Worm (Caenorhabditis elegans) whole organism, young adult: ENCODE results near the gene nid-1.

Experiments used
- F37B4.10 ChIP-seq: fragments of 200-800 bp; sonication (Bioruptor generic); IDR thresholded peaks from 2 replicates; pipeline ENCODE4 v1.3.6; 2022; ENCODE audit warnings: missing genetic modification characterization, missing compliant biosample characterization
- F57A8.1 ChIP-seq: fragments of 200-800 bp; sonication (Bioruptor generic); optimal IDR thresholded peaks from 2 replicates; lab custom pipeline; 2018; ENCODE audit warnings: mild to moderate bottlenecking, missing genetic modification characterization, moderate library complexity, missing compliant biosample characterization
- F57C9.4 ChIP-seq: sonication (generic microtip); optimal IDR thresholded peaks from 2 replicates; lab custom pipeline; 2017; ENCODE audit warnings: mild to moderate bottlenecking, missing genetic modification characterization, missing compliant biosample characterization
- Y53G8AR.9 ChIP-seq: fragments of 200-800 bp; sonication (Bioruptor generic); conservative IDR thresholded peaks from 2 replicates; pipeline ENCODE4 v1.3.6; 2022; ENCODE audit warnings: missing genetic modification reagents, missing genetic modification characterization, missing compliant biosample characterization
- Y67H2A.10 ChIP-seq: fragments of 200-800 bp; sonication (Bioruptor generic); conservative IDR thresholded peaks from 2 replicates; pipeline ENCODE4 v1.3.6; 2022; ENCODE audit warnings: missing genetic modification reagents, missing genetic modification characterization, missing compliant biosample characterization
- ZK185.1 ChIP-seq: sonication (generic microtip); optimal IDR thresholded peaks from 2 replicates; lab custom pipeline; 2016; ENCODE audit warnings: mild to moderate bottlenecking, missing genetic modification characterization, missing compliant biosample characterization; ENCODE audit not compliant: poor library complexity, severe bottlenecking
- ama-1 ChIP-seq, 3 experiments: fragments of 150-350 bp in 1 of 3; sonication (generic microtip) in 2 of 3; optimal IDR thresholded peaks; 2 replicates each; lab custom pipeline; 2014 to 2018; ENCODE audit warnings: missing biosample characterization in 2 of 3, missing genetic modification characterization in 2 of 3, missing genetic modification reagents in 2 of 3
- atf-7 ChIP-seq: sonication (generic microtip); optimal IDR thresholded peaks from 2 replicates; lab custom pipeline; 2017; ENCODE audit warnings: mild to moderate bottlenecking, missing genetic modification characterization, missing compliant biosample characterization
- attf-3 ChIP-seq: fragments of 200-800 bp; sonication (Bioruptor generic); conservative IDR thresholded peaks from 2 replicates; pipeline ENCODE4 v1.3.6; 2022; ENCODE audit warnings: missing genetic modification reagents, missing genetic modification characterization, missing compliant biosample characterization
- ccch-3 ChIP-seq: fragments of 200-800 bp; sonication (Bioruptor generic); optimal IDR thresholded peaks from 2 replicates; lab custom pipeline; 2018; ENCODE audit warnings: mild to moderate bottlenecking, missing genetic modification characterization, missing compliant biosample characterization
- ceh-100 ChIP-seq: fragments of 200-800 bp; sonication (Bioruptor generic); IDR thresholded peaks from 2 replicates; pipeline ENCODE4 v1.3.6; 2022; ENCODE audit warnings: missing genetic modification reagents, missing genetic modification characterization, missing compliant biosample characterization
- chd-7 ChIP-seq: sonication (generic microtip); optimal IDR thresholded peaks from 2 replicates; lab custom pipeline; 2016; ENCODE audit warnings: mild to moderate bottlenecking, missing genetic modification characterization, moderate library complexity, missing compliant biosample characterization
- egl-18 ChIP-seq: fragments of 200-800 bp; sonication (Bioruptor generic); IDR thresholded peaks from 2 replicates; pipeline ENCODE4 v1.3.6; 2022; ENCODE audit warnings: missing genetic modification reagents, missing genetic modification characterization, missing compliant biosample characterization
- egl-44 ChIP-seq: fragments of 200-800 bp; sonication (Bioruptor generic); IDR thresholded peaks from 2 replicates; pipeline ENCODE4 v1.3.6; 2022; ENCODE audit warnings: missing genetic modification reagents, missing genetic modification characterization, missing compliant biosample characterization
- ets-4 ChIP-seq: fragments of 200-800 bp; sonication (Bioruptor generic); optimal IDR thresholded peaks from 2 replicates; lab custom pipeline; 2018; ENCODE audit warnings: mild to moderate bottlenecking, missing genetic modification characterization, missing compliant biosample characterization
- gei-17 ChIP-seq: fragments of 200-800 bp; sonication (Bioruptor generic); optimal IDR thresholded peaks from 2 replicates; lab custom pipeline; 2018; ENCODE audit warnings: mild to moderate bottlenecking, missing genetic modification characterization, missing compliant biosample characterization
- him-1 ChIP-seq: sonication (generic microtip); optimal IDR thresholded peaks from 2 replicates; lab custom pipeline; 2016; ENCODE audit warnings: missing genotype, missing genetic modification reagents, missing genetic modification characterization, missing compliant biosample characterization
- hlh-26 ChIP-seq: fragments of 200-800 bp; sonication (Bioruptor generic); conservative IDR thresholded peaks from 2 replicates; pipeline ENCODE4 v1.3.6; 2022; ENCODE audit warnings: missing genetic modification reagents, missing genetic modification characterization, missing compliant biosample characterization
- hmg-1.2 ChIP-seq: fragments of 200-800 bp; sonication (Bioruptor generic); IDR thresholded peaks from 2 replicates; pipeline ENCODE4 v1.3.6; 2022; ENCODE audit warnings: missing genetic modification reagents, missing genetic modification characterization, missing compliant biosample characterization
- hmg-20 ChIP-seq: fragments of 200-800 bp; sonication (Bioruptor generic); IDR thresholded peaks from 2 replicates; pipeline ENCODE4 v1.3.6; 2022; ENCODE audit warnings: missing genetic modification reagents, missing genetic modification characterization, missing compliant biosample characterization
- hrde-1 ChIP-seq: sonication (generic microtip); optimal IDR thresholded peaks from 2 replicates; lab custom pipeline; 2016; ENCODE audit warnings: missing genetic modification characterization, mild to moderate bottlenecking, missing compliant biosample characterization, moderate library complexity, missing genotype, missing genetic modification reagents, borderline replicate concordance
- let-607 ChIP-seq, 2 experiments: fragments of 200-800 bp in 1 of 2; sonication (Bioruptor generic) in 1 of 2; sonication (generic microtip) in 1 of 2; optimal IDR thresholded peaks; 2 replicates each; lab custom pipeline; 2016 to 2018; ENCODE audit warnings: mild to moderate bottlenecking in 2 of 2, missing compliant biosample characterization in 2 of 2, missing genetic modification characterization in 2 of 2, moderate library complexity in 2 of 2, missing genotype in 1 of 2
- madf-8 ChIP-seq: fragments of 200-800 bp; sonication (Bioruptor generic); conservative IDR thresholded peaks from 2 replicates; pipeline ENCODE4 v1.3.6; 2022; ENCODE audit warnings: missing genetic modification reagents, missing genetic modification characterization, missing compliant biosample characterization
- mel-28 ChIP-seq: sonication (generic microtip); optimal IDR thresholded peaks from 2 replicates; lab custom pipeline; 2016; ENCODE audit warnings: borderline replicate concordance, mild to moderate bottlenecking, missing genetic modification characterization, missing compliant biosample characterization
- mes-4 ChIP-seq: sonication (generic microtip); optimal IDR thresholded peaks from 2 replicates; lab custom pipeline; 2016; ENCODE audit warnings: missing genotype, missing genetic modification characterization, missing compliant biosample characterization
- nfya-1 ChIP-seq: sonication (generic microtip); optimal IDR thresholded peaks from 2 replicates; lab custom pipeline; 2017; ENCODE audit warnings: antibody characterized with exemption, missing compliant biosample characterization, missing genetic modification characterization, borderline replicate concordance; ENCODE audit not compliant: insufficient read depth
- nfya-2 ChIP-seq: fragments of 200-800 bp; sonication (Bioruptor generic); IDR thresholded peaks from 2 replicates; pipeline ENCODE4 v1.3.6; 2022; ENCODE audit warnings: missing genetic modification reagents, missing genetic modification characterization, missing compliant biosample characterization
- nhr-120 ChIP-seq: fragments of 200-800 bp; sonication (Bioruptor generic); IDR thresholded peaks from 2 replicates; pipeline ENCODE4 v1.3.6; 2022; ENCODE audit warnings: missing genetic modification characterization, missing compliant biosample characterization
- nhr-179 ChIP-seq: sonication (generic microtip); optimal IDR thresholded peaks from 2 replicates; lab custom pipeline; 2016; ENCODE audit warnings: mild to moderate bottlenecking, missing genetic modification characterization, missing compliant biosample characterization
- nhr-80 ChIP-seq: sonication (generic microtip); optimal IDR thresholded peaks from 2 replicates; lab custom pipeline; 2016; ENCODE audit warnings: missing genetic modification characterization, missing compliant biosample characterization
- nhr-90 ChIP-seq: sonication (generic microtip); optimal IDR thresholded peaks from 2 replicates; lab custom pipeline; 2016; ENCODE audit warnings: missing genotype, mild to moderate bottlenecking, missing genetic modification characterization, missing compliant biosample characterization
- pha-4 ChIP-seq: fragments of 150-350 bp; sonication (generic microtip); optimal IDR thresholded peaks from 2 replicates; lab custom pipeline; 2014; ENCODE audit warnings: missing biosample characterization, missing genetic modification reagents, missing genetic modification characterization
- rec-8 ChIP-seq, 2 experiments: sonication (generic microtip); optimal IDR thresholded peaks; 2 replicates each; lab custom pipeline; 2016; ENCODE audit warnings: mild to moderate bottlenecking in 2 of 2, missing genetic modification characterization in 2 of 2, missing genetic modification reagents in 2 of 2, missing genotype in 2 of 2, missing biosample characterization in 1 of 2, missing compliant biosample characterization in 1 of 2, moderate library complexity in 1 of 2
- snpc-1.1 ChIP-seq: sonication (generic microtip); optimal IDR thresholded peaks from 2 replicates; lab custom pipeline; 2017; ENCODE audit warnings: missing genetic modification characterization, mild to moderate bottlenecking, missing compliant biosample characterization, antibody characterized with exemption, moderate library complexity, missing genotype, missing genetic modification reagents; ENCODE audit not compliant: insufficient read depth
- snpc-1.3 ChIP-seq: sonication (generic microtip); optimal IDR thresholded peaks from 2 replicates; lab custom pipeline; 2017; ENCODE audit warnings: missing genetic modification characterization, mild to moderate bottlenecking, missing compliant biosample characterization, antibody characterized with exemption, moderate library complexity, missing genotype, missing genetic modification reagents; ENCODE audit not compliant: insufficient read depth
- sptf-2 ChIP-seq: fragments of 200-800 bp; sonication (Bioruptor generic); optimal IDR thresholded peaks from 2 replicates; lab custom pipeline; 2018; ENCODE audit warnings: mild to moderate bottlenecking, missing genetic modification characterization, missing compliant biosample characterization
- tbp1 ChIP-seq: fragments of 200-800 bp; sonication (Bioruptor generic); optimal IDR thresholded peaks from 2 replicates; lab custom pipeline; 2018; ENCODE audit warnings: mild to moderate bottlenecking, missing genetic modification characterization, missing compliant biosample characterization
- tlf-1 ChIP-seq: fragments of 200-800 bp; sonication (Bioruptor generic); optimal IDR thresholded peaks from 2 replicates; lab custom pipeline; 2018; ENCODE audit warnings: mild to moderate bottlenecking, missing genetic modification characterization, missing compliant biosample characterization
- unc-62 ChIP-seq: fragments of 150-350 bp; optimal IDR thresholded peaks from 2 replicates; lab custom pipeline; 2014; ENCODE audit warnings: missing biosample characterization, missing genetic modification reagents, missing genetic modification characterization

Gene nid-1

DNA sequence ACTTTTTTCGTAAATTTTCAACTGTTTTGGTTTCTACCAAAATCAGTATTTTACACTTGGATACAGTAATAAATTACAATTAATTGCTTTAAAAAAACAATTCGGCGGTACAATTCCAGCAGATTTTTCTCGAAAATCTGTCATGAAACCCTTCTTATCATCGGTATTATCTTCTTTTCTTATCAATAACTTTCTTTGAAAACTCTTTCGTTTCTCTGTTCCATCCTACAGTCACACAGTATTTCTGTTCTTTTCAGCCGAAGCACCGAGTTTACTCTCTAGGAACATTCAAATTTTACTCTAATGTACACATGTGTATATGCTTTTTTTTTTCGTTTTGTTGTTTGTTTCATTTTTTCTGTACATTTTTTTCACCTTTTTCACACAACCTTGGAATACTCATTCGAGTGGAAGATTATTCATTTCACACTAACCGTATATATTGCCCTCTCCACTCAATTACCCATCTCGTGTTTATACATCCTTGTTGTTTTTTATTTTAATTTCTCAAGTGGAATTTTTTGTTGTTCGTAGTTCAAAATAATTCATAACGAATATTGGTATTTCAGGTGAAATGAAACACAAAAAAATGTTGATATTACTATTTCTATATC lies at the start of gene nid-1:
nid-1 (plus strand) TSS at position 564 of the 614 bp plus-strand sequence.
- TF ChIP-seq attf-3 (GFP tag; lab: Robert Waterston, UW) = no peak
- TF ChIP-seq hlh-26 (GFP tag; lab: Robert Waterston, UW) = no peak
- peak; percentile 14 for TF ChIP-seq tbp1
- TF ChIP-seq hmg-1.2 (GFP tag; lab: Robert Waterston, UW) = peak; percentile 20; the same call in 1 of the 2 replicates
- TF ChIP-seq let-607 (tag; optimal IDR thresholded peaks at IDR 0.05; lab: Kevin White, UChicago) = peak in 1 of 2 experiments; percentile 21
- no peak for TF ChIP-seq nhr-90 (tag; lab: Kevin White, UChicago)
- peak; percentile 56 for TF ChIP-seq nhr-80
- TF ChIP-seq Y53G8AR.9 = no peak

DNA sequence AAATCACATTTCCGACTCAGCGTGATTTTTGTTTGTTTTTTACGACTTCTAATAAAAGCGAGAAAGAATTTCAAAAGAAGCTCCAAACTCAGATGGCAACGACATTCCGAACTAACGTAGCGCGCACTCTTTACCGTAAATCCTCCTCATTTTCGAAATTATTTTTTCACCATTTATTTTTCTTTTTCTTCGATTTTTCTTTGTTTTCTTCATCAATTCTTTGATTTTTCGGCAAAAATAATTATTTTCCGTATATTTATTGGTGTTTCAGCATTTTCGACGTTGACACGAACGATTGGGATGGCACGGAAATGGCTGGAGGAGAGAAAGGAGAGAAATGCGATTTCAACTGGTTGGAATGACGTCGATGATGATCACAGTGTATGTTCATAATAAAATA lies 44.3 kb upstream of the nid-1 start, which contains the start of gene T07F10.5:
T07F10.5 (plus strand) TSS at position 301 of the 400 bp plus-strand sequence.
- 0 out of 2 replicates have a peak, but pooled peaks have one; percentile 13 for TF ChIP-seq attf-3 (GFP tag; lab: Robert Waterston, UW)

DNA sequence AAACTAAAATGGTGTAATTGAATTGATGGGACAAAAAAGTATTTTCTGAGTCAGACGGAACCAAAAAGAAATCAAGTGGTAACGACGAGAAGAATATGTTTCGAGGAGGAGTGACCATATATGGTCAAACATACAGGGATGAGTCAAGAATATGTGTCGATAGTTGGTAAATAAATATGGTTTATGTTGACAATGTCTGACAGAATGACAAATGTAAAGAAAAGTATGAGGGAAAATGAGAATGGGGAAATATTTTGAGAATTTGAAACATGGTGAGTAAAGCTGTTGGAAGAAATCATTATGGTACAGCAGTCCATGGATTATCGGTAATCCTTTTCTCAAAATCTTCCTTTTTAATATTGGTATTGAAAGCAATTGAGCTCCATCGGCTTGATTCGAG lies 41.9 kb upstream of the nid-1 start, which contains the start of gene nspg-1:
nspg-1 (minus strand) TSS at position 101 of the 400 bp plus-strand sequence.
- TF ChIP-seq nhr-80 = no peak
- TF ChIP-seq ets-4 = no peak
- TF ChIP-seq F37B4.10 (GFP tag; lab: Robert Waterston, UW) = no peak
- no peak for TF ChIP-seq egl-18 (GFP tag; lab: Robert Waterston, UW)
- TF ChIP-seq him-1 = no peak
- no peak for TF ChIP-seq nfya-1 (tag; lab: Kevin White, UChicago)
- no peak for TF ChIP-seq egl-44
- no peak for TF ChIP-seq hlh-26 (GFP tag; lab: Robert Waterston, UW)
- TF ChIP-seq ccch-3 (GFP tag; lab: Kevin White, UChicago) = no peak
- no peak for TF ChIP-seq mel-28 (tag; lab: Kevin White, UChicago)
- no peak for TF ChIP-seq ZK185.1 (tag; lab: Kevin White, UChicago)
- TF ChIP-seq let-607 (tag; optimal IDR thresholded peaks at IDR 0.05; lab: Kevin White, UChicago) = no peak
- TF ChIP-seq madf-8 (GFP tag; lab: Robert Waterston, UW) = no peak

DNA sequence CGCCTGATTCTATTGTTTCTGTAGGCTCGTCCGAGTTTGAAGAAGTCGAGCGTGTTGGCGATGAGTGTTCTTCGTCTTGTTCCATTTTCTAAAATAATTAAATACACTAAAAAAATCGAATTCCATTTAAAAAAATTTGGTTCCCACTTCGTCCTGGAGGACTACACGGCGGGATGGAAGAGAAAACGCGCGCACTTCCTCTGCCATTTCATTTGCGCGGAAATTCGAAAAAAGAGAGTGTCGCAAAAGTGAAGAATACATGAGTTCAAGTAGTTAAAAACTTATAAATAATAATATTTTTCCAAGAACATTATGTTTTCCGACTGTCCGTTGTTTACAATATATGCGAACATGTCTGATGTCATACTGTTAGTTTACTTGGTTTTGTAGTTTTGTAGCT lies 40.0 kb upstream of the nid-1 start, which contains the start of gene T07F10.3:
T07F10.3 (minus strand) TSS at position 98 of the 400 bp plus-strand sequence.
- no peak for TF ChIP-seq sptf-2
- no peak for TF ChIP-seq F37B4.10 (GFP tag; lab: Robert Waterston, UW)
- TF ChIP-seq chd-7 (tag; lab: Kevin White, UChicago) = peak; percentile 82
- no peak for TF ChIP-seq unc-62 (GFP tag; lab: Kevin White, UChicago)
- TF ChIP-seq Y67H2A.10 (GFP tag; lab: Robert Waterston, UW) = no peak
- TF ChIP-seq rec-8 (tag; optimal IDR thresholded peaks at IDR 0.05; lab: Kevin White, UChicago) = peak; percentile 76 to 85
- peak; percentile 57 for TF ChIP-seq atf-7
- TF ChIP-seq pha-4 (tag; lab: Kevin White, UChicago) = no peak
- no peak for TF ChIP-seq nhr-120 (GFP tag; lab: Robert Waterston, UW)
- TF ChIP-seq tlf-1 (GFP tag; lab: Kevin White, UChicago) = peak; percentile 47
- TF ChIP-seq snpc-1.1 (tag; lab: Kevin White, UChicago) = no peak
- no peak for TF ChIP-seq egl-18 (GFP tag; lab: Robert Waterston, UW)
- peak; percentile 81 for TF ChIP-seq hmg-20 (GFP tag; lab: Robert Waterston, UW)
- peak; percentile 37; the same call in 1 of the 2 replicates for TF ChIP-seq ceh-100 (GFP tag; lab: Robert Waterston, UW)
- TF ChIP-seq ama-1 (optimal IDR thresholded peaks at IDR 0.05; lab: Kevin White, UChicago) = no peak
- TF ChIP-seq ama-1 (GFP tag; optimal IDR thresholded peaks at IDR 0.05; lab: Kevin White, UChicago) = no peak
- no peak for TF ChIP-seq mel-28 (tag; lab: Kevin White, UChicago)
- TF ChIP-seq hmg-1.2 (GFP tag; lab: Robert Waterston, UW) = peak; percentile 35
- no peak for TF ChIP-seq F57A8.1 (GFP tag; lab: Kevin White, UChicago)
- TF ChIP-seq F57C9.4 (tag; lab: Kevin White, UChicago) = peak; percentile 15
- peak; percentile 36 for TF ChIP-seq hrde-1 (tag; lab: Kevin White, UChicago)
- no peak for TF ChIP-seq nhr-80
- TF ChIP-seq nfya-2 = 0 out of 2 replicates have a peak, but pooled peaks have one; percentile 51
- TF ChIP-seq nhr-179 (tag; lab: Kevin White, UChicago) = no peak
- TF ChIP-seq ZK185.1 (tag; lab: Kevin White, UChicago) = peak; percentile 96
- no peak for TF ChIP-seq mes-4 (tag; lab: Kevin White, UChicago)
- peak; percentile 3 for TF ChIP-seq gei-17 (GFP tag; lab: Kevin White, UChicago)
- peak; percentile 15 for TF ChIP-seq snpc-1.3
